Worm (Caenorhabditis elegans): ENCODE measurements around the gene F01G10.5.

Gene F01G10.5

DNA sequence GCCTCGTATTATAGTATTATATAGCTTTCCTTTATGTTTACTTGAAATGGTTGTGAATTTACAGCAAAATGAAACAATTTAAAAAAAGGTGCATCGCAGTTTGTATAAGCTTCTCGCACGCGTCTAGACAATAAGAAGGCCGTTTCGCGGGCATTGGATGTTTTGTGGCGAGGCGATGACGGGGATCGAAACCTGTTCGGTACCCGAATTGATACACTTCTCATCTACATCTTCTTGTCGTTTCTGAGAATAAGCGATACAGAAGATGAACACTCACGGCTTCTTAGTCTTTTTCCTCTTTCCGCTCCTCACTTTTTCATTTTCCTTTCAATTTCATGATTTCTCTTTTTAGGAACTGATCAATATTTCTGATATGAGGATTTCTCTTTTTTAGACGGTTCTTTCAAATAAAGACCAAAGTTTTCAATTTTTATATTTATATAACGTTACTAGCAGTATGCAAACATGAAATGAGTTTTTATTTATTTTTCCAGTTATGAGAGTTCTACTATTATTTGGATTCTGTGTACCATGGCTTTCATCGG is 14.9 kb upstream of the F01G10.5 start, which contains the start of gene F01G10.10:
TSS of gene F01G10.10 (plus strand) at position 495 of the 545 bp plus-strand sequence.
- TF ChIP-seq ceh-13 (GFP tag; optimal IDR thresholded peaks at IDR 0.05) (no peak), scrt-1 (GFP tag; IDR thresholded peaks at IDR 0.05) (no peak), tra-4 (tag; optimal IDR thresholded peaks at IDR 0.05) (no peak), sea-1 (GFP tag; conservative IDR thresholded peaks at IDR 0.05) (no peak), F13C5.2 (tag; optimal IDR thresholded peaks at IDR 0.05) (no peak), flt-1 (GFP tag; IDR thresholded peaks at IDR 0.05) (no peak), hnd-1 (tag; optimal IDR thresholded peaks at IDR 0.05) (no peak)

DNA sequence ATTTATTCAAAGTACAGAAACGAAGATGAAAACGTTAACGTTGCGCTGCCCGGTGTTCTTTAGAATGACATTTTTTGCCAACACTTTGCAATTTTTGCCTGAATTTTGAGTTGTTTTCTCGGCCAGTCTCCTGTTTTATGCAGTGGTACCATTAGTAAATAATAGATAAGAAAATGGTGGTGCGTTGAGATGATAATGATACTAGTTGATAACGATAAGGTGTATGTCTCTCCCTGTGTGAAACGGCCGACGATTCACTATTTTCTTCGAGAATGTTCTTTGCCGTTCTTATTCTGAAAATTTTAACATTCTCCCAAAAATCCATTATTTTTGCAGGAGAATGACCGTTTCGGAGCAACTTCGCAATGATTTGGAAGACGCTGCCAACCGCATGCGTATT is 12.4 kb upstream of the F01G10.5 start, which contains the start of gene tkt-1:
TSS of gene tkt-1 (plus strand) at position 337 of the 400 bp plus-strand sequence.
- no peak for TF ChIP-seq ets-7 (tag; optimal IDR thresholded peaks at IDR 0.05)

DNA sequence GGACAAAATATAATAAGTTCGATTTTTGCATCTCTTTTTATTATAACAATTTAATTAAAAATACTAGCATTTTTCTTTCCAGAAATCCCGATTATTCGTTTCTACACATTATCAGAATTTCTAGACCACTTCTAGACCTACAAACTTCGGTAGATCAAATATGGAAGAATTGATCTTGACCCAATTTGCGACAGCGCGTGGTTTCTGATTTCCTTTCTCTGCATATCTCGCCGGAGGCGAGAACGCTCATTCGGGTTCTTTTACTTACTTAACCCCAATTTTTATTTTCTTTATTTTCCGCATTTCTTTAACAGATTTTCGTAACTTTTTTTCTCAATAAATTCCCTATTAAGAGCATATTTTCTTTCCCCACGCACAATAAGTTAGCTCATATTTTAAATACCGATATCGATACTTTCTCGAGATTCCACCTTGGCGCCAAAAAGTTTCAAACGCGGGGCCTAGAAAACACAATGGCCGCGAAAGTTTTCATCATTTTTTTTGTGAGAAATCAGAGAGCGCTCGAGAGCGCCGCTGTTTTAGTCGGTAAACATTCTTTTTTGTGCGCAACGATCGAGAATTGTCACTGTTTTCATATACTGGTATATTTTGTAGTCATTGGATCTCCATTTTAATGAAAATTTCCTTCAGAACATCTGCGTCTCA is 11.7 kb upstream of the F01G10.5 start:
- TF ChIP-seq hnd-1 (tag; optimal IDR thresholded peaks at IDR 0.05) (no peak), pes-1 (GFP tag; IDR thresholded peaks at IDR 0.05) (no peak), flt-1 (GFP tag; IDR thresholded peaks at IDR 0.05) (no peak)

DNA sequence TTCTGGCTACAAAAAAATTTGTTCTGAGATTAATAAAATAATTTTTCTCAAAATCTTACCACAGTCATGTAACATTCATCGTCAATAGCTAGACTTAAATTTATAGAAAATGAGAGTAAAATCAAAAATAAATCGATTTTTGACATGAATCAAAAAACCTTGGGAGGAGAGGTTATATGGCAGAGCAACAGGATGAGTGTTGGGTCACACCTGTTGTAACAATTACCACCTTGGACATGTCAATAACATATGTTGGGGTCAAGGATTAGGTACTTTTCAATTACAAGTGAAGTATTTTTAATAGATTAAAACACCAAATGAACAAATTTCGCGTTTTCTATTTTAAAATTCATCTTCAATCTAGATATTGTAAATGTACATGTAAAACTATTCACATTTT is 10.8 kb upstream of the F01G10.5 start, which contains the start of gene lipl-7:
TSS of gene lipl-7 (minus strand) at position 165 of the 400 bp plus-strand sequence.
- no peak for TF ChIP-seq sea-1 (GFP tag; conservative IDR thresholded peaks at IDR 0.05)
- no peak for TF ChIP-seq hmg-4 (GFP tag; optimal IDR thresholded peaks at IDR 0.05)
- no peak for TF ChIP-seq flt-1 (GFP tag; IDR thresholded peaks at IDR 0.05)

DNA sequence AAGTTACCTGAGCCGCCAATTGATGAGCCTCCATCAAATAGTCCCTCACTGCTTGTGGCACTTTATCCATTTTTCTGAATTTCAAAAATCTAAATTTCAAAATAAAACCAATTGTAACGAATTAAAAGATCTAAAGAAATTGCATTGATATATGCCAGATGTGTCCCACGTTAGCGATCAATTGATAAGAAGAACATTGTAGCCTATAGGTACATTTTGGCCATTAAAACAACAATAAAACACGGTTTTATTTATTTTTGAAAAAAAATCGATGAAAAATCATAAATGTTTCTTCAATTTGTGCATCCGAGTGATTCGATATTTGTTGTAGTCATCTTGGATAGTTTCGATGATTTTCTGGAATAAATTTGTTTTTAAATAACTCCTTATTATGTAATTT is 8.2 kb upstream of the F01G10.5 start, which contains the start of gene ech-8:
TSS of gene ech-8 (minus strand) at position 132 of the 400 bp plus-strand sequence.
- TF ChIP-seq hnd-1 (tag; optimal IDR thresholded peaks at IDR 0.05) (no peak), ceh-36 (tag; optimal IDR thresholded peaks at IDR 0.05) (no peak), ama-1 (optimal IDR thresholded peaks at IDR 0.05) (no peak), hmg-4 (GFP tag; optimal IDR thresholded peaks at IDR 0.05) (no peak), hmbx-1 (tag; optimal IDR thresholded peaks at IDR 0.05) (no peak), pes-1 (GFP tag; IDR thresholded peaks at IDR 0.05) (no peak), B0310.2 (tag; optimal IDR thresholded peaks at IDR 0.05) (no peak), ets-7 (tag; optimal IDR thresholded peaks at IDR 0.05) (no peak), ceh-13 (GFP tag; optimal IDR thresholded peaks at IDR 0.05) (no peak), scrt-1 (GFP tag; IDR thresholded peaks at IDR 0.05) (no peak), tbx-37 (GFP tag; conservative IDR thresholded peaks at IDR 0.05) (no peak), flt-1 (GFP tag; IDR thresholded peaks at IDR 0.05) (no peak)

DNA sequence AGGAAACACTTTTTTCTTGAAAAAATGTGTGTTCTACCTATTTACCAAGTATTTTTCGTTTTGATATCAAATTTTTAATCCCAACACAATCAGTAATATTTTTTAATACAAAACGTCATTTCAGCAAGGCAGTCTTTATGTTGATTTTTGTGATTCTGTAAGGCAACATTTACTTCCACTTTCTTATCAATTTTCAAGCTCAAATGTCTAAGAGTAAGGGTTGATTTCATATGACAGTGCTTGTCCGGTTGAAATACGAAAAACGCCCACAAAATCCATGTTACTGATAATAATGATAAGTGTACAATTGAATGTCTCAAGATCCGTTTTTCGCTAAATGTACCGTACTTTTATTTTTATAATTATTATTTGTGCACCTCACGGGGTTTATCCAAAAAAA is 5.2 kb upstream of the F01G10.5 start:
- no peak for TF ChIP-seq B0310.2 (tag; optimal IDR thresholded peaks at IDR 0.05)
- TF ChIP-seq tbx-37 (GFP tag; conservative IDR thresholded peaks at IDR 0.05): no peak
- no peak for TF ChIP-seq hmbx-1 (tag; optimal IDR thresholded peaks at IDR 0.05)
- no peak for TF ChIP-seq hnd-1 (tag; optimal IDR thresholded peaks at IDR 0.05)
- no peak for TF ChIP-seq sea-1 (GFP tag; conservative IDR thresholded peaks at IDR 0.05)
- TF ChIP-seq flt-1 (GFP tag; IDR thresholded peaks at IDR 0.05): no peak
- TF ChIP-seq F13C5.2 (tag; optimal IDR thresholded peaks at IDR 0.05): no peak
- TF ChIP-seq ama-1 (optimal IDR thresholded peaks at IDR 0.05): no peak
- no peak for TF ChIP-seq ceh-36 (tag; optimal IDR thresholded peaks at IDR 0.05)
- no peak for TF ChIP-seq aly-1 (tag; optimal IDR thresholded peaks at IDR 0.05)
- no peak for TF ChIP-seq tbx-11 (GFP tag; IDR thresholded peaks at IDR 0.05)
- TF ChIP-seq scrt-1 (GFP tag; IDR thresholded peaks at IDR 0.05): no peak
- no peak for TF ChIP-seq pes-1 (GFP tag; IDR thresholded peaks at IDR 0.05)
- no peak for TF ChIP-seq hmg-4 (GFP tag; optimal IDR thresholded peaks at IDR 0.05)
- TF ChIP-seq ets-7 (tag; optimal IDR thresholded peaks at IDR 0.05): no peak
- no peak for TF ChIP-seq ceh-13 (GFP tag; optimal IDR thresholded peaks at IDR 0.05)
- TF ChIP-seq tra-4 (tag; optimal IDR thresholded peaks at IDR 0.05): no peak

DNA sequence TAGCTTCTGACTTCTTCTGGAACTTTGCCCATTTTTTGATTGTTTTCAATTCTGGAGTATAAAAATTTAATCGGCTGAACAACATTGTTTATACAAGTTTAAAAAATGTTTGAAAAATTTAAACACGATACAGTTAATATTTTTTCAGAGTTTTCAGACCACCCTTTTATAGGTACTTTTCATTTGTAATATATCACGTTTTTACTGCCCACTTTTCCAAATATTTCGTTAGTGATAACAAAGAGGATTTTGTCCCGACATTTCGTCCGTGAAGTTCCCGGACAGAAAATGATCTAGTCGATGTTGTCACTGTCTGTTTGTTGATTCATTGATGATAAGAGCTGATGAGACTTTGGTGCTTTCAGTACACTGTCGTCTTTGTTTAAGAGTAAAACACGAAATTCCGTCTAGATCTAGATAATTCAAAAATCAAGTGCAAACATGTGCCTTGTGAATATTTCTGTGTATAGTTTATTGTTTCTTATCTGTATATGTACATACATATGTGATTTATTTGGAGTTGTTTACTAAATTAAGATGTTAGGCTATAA is 4.5 kb upstream of the F01G10.5 start, which contains the start of gene ech-9:
TSS of gene ech-9 (minus strand) at position 51 of the 551 bp plus-strand sequence.
- TF ChIP-seq tra-4 (tag; optimal IDR thresholded peaks at IDR 0.05): no peak
- no peak for TF ChIP-seq ama-1 (optimal IDR thresholded peaks at IDR 0.05)
- TF ChIP-seq scrt-1 (GFP tag; IDR thresholded peaks at IDR 0.05): no peak
- TF ChIP-seq hmg-4 (GFP tag; optimal IDR thresholded peaks at IDR 0.05): no peak
- no peak for TF ChIP-seq ceh-36 (tag; optimal IDR thresholded peaks at IDR 0.05)
- no peak for TF ChIP-seq ceh-13 (GFP tag; optimal IDR thresholded peaks at IDR 0.05)
- TF ChIP-seq hmbx-1 (tag; optimal IDR thresholded peaks at IDR 0.05): no peak
- TF ChIP-seq pes-1 (GFP tag; IDR thresholded peaks at IDR 0.05): no peak
- no peak for TF ChIP-seq ets-7 (tag; optimal IDR thresholded peaks at IDR 0.05)
- no peak for TF ChIP-seq B0310.2 (tag; optimal IDR thresholded peaks at IDR 0.05)
- no peak for TF ChIP-seq aly-1 (tag; optimal IDR thresholded peaks at IDR 0.05)
- no peak for TF ChIP-seq sea-1 (GFP tag; conservative IDR thresholded peaks at IDR 0.05)
- no peak for TF ChIP-seq tbx-11 (GFP tag; IDR thresholded peaks at IDR 0.05)
- no peak for TF ChIP-seq tbx-37 (GFP tag; conservative IDR thresholded peaks at IDR 0.05)
- TF ChIP-seq flt-1 (GFP tag; IDR thresholded peaks at IDR 0.05): no peak
- TF ChIP-seq F13C5.2 (tag; optimal IDR thresholded peaks at IDR 0.05): no peak
- no peak for TF ChIP-seq hnd-1 (tag; optimal IDR thresholded peaks at IDR 0.05)

DNA sequence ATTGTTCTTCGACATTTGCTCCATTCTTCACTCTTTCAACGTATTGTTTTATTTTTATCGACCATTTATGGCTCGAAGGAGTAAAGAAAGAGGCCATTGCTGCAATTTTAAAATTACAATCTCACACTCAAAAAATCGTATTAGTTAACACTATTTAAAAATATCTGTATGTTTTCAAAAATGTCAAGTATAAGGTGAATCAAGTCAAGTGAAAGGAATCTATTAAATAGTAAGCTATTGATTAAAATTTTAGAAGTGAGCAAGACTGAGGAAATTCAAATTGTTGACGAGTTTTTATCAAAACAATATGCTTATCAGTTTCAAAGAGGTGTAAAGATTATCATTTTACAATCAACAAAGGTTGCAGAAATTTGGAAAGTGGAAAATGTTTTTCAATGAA is 1.6 kb upstream of the F01G10.5 start, which contains the start of gene F01G10.4:
TSS of gene F01G10.4 (minus strand) at position 101 of the 400 bp plus-strand sequence.
- TF ChIP-seq B0310.2 (tag; optimal IDR thresholded peaks at IDR 0.05) (no peak), sea-1 (GFP tag; conservative IDR thresholded peaks at IDR 0.05) (no peak), scrt-1 (GFP tag; IDR thresholded peaks at IDR 0.05) (no peak), hmbx-1 (tag; optimal IDR thresholded peaks at IDR 0.05) (no peak), ceh-36 (tag; optimal IDR thresholded peaks at IDR 0.05) (no peak), hnd-1 (tag; optimal IDR thresholded peaks at IDR 0.05) (no peak), aly-1 (tag; optimal IDR thresholded peaks at IDR 0.05) (no peak), ets-7 (tag; optimal IDR thresholded peaks at IDR 0.05) (no peak), flt-1 (GFP tag; IDR thresholded peaks at IDR 0.05) (no peak), ceh-13 (GFP tag; optimal IDR thresholded peaks at IDR 0.05) (no peak), F13C5.2 (tag; optimal IDR thresholded peaks at IDR 0.05) (no peak), tra-4 (tag; optimal IDR thresholded peaks at IDR 0.05) (no peak), ama-1 (optimal IDR thresholded peaks at IDR 0.05) (no peak), hmg-4 (GFP tag; optimal IDR thresholded peaks at IDR 0.05) (no peak), tbx-11 (GFP tag; IDR thresholded peaks at IDR 0.05) (no peak), tbx-37 (GFP tag; conservative IDR thresholded peaks at IDR 0.05) (no peak), pes-1 (GFP tag; IDR thresholded peaks at IDR 0.05) (no peak)

Measured in whole organism, early embryonic.